Worm (Caenorhabditis elegans) whole organism, L4/young adult: ENCODE measurements around the gene btb-9.

Experiments used
- W03F9.2 ChIP-seq: fragments of 150-350 bp; optimal IDR thresholded peaks from 2 replicates; lab custom pipeline; 2014; ENCODE audit warnings: missing biosample characterization, missing genetic modification characterization
- dao-5 ChIP-seq: sonication (generic microtip); optimal IDR thresholded peaks from 2 replicates; lab custom pipeline; 2016; ENCODE audit warnings: missing genotype, missing genetic modification characterization, moderate library complexity, missing compliant biosample characterization
- him-1 ChIP-seq: sonication (generic microtip); optimal IDR thresholded peaks from 2 replicates; lab custom pipeline; 2016; ENCODE audit warnings: missing genotype, missing genetic modification reagents, missing genetic modification characterization, missing compliant biosample characterization

Gene btb-9

ce11 chrII:1728253-1728652 is at the start of gene btb-9:
Gene btb-9 (plus strand): TSS chrII:1728506.
- TF ChIP-seq dao-5 (tag; lab: Kevin White, UChicago) (no peak), W03F9.2 (no peak), him-1 (tag; lab: Kevin White, UChicago) (no peak)

ce11 chrII:1679081-1679480 is 49.2 kb upstream of the btb-9 start, which contains the start of gene irld-36:
Gene irld-36 (plus strand): TSS chrII:1679381.
- TF ChIP-seq him-1 (tag; lab: Kevin White, UChicago) (no peak), dao-5 (tag; lab: Kevin White, UChicago) (no peak), W03F9.2 (no peak)

- TF ChIP-seq him-1 (tag; lab: Kevin White, UChicago) = no peak
- TF ChIP-seq dao-5 (tag; lab: Kevin White, UChicago) = no peak
- no peak for TF ChIP-seq W03F9.2
These were observed 46.1 kb upstream of the btb-9 start, which contains the start of gene fbxb-26 for ce11 chrII:1682218-1682617. Gene fbxb-26 (plus strand): TSS chrII:1682518.

- TF ChIP-seq him-1 (tag; lab: Kevin White, UChicago) (no peak), W03F9.2 (no peak), dao-5 (tag; lab: Kevin White, UChicago) (no peak)
These were observed 44.6 kb upstream of the btb-9 start, which contains the start of gene fbxb-25 for ce11 chrII:1683742-1684141. Gene fbxb-25 (plus strand): TSS chrII:1684042.

- no peak for TF ChIP-seq dao-5 (tag; lab: Kevin White, UChicago)
- TF ChIP-seq W03F9.2 = no peak
- no peak for TF ChIP-seq him-1 (tag; lab: Kevin White, UChicago)
These were observed 39.5 kb upstream of the btb-9 start, which contains the start of the genes fbxb-18 and fbxb-19 for ce11 chrII:1688813-1689212. Gene fbxb-18 (minus strand): TSS chrII:1688913. Gene fbxb-19 (minus strand): TSS chrII:1689181.

ce11 chrII:1691011-1691410 is 37.3 kb upstream of the btb-9 start, which contains the start of gene fbxc-22:
Gene fbxc-22 (minus strand): TSS chrII:1691111.
- TF ChIP-seq him-1 (tag; lab: Kevin White, UChicago) (no peak), dao-5 (tag; lab: Kevin White, UChicago) (no peak), W03F9.2 (no peak)

- TF ChIP-seq him-1 (tag; lab: Kevin White, UChicago) = no peak
These were observed 35.5 kb upstream of the btb-9 start, which contains the start of gene fbxc-21 for ce11 chrII:1692827-1693226. Gene fbxc-21 (minus strand): TSS chrII:1692927.

- TF ChIP-seq dao-5 (tag; lab: Kevin White, UChicago) = no peak
- no peak for TF ChIP-seq him-1 (tag; lab: Kevin White, UChicago)
- TF ChIP-seq W03F9.2 = no peak
These were observed 33.8 kb upstream of the btb-9 start, which contains the start of gene fbxc-26 for ce11 chrII:1694530-1694929. Gene fbxc-26 (minus strand): TSS chrII:1694630.

- no peak for TF ChIP-seq dao-5 (tag; lab: Kevin White, UChicago)
- TF ChIP-seq W03F9.2 = no peak
- TF ChIP-seq him-1 (tag; lab: Kevin White, UChicago) = no peak
These were observed 32.4 kb upstream of the btb-9 start, which contains the start of gene F58E1.13 for ce11 chrII:1695861-1696260. Gene F58E1.13 (minus strand): TSS chrII:1695872.

- no peak for TF ChIP-seq W03F9.2
- TF ChIP-seq dao-5 (tag; lab: Kevin White, UChicago) = no peak
- TF ChIP-seq him-1 (tag; lab: Kevin White, UChicago) = no peak
These were observed 24.9 kb upstream of the btb-9 start, which contains the start of gene fbxb-47 for ce11 chrII:1703363-1703762. Gene fbxb-47 (minus strand): TSS chrII:1703463.

ce11 chrII:1706385-1706784 is 21.9 kb upstream of the btb-9 start, which contains the start of gene sdz-18:
Gene sdz-18 (minus strand): TSS chrII:1706485.
- no peak for TF ChIP-seq W03F9.2
- no peak for TF ChIP-seq him-1 (tag; lab: Kevin White, UChicago)
- no peak for TF ChIP-seq dao-5 (tag; lab: Kevin White, UChicago)

- TF ChIP-seq him-1 (tag; lab: Kevin White, UChicago) (no peak), dao-5 (tag; lab: Kevin White, UChicago) (no peak)
These were observed 18.3 kb upstream of the btb-9 start, which contains the start of gene fbxa-184 for ce11 chrII:1709959-1710358. Gene fbxa-184 (plus strand): TSS chrII:1710259.

ce11 chrII:1712938-1713337 is 15.4 kb upstream of the btb-9 start, which contains the start of gene btb-7:
Gene btb-7 (plus strand): TSS chrII:1713238.
- TF ChIP-seq him-1 (tag; lab: Kevin White, UChicago) (no peak), dao-5 (tag; lab: Kevin White, UChicago) (no peak), W03F9.2 (no peak)

- TF ChIP-seq dao-5 (tag; lab: Kevin White, UChicago) (no peak), W03F9.2 (no peak), him-1 (tag; lab: Kevin White, UChicago) (no peak)
These were observed 13.4 kb upstream of the btb-9 start, which contains the start of gene btb-6 for ce11 chrII:1714772-1715353. Gene btb-6 (plus strand): TSS chrII:1715303.
